Worm (Caenorhabditis elegans): ENCODE results near the gene ufl-1.
A peak's percentile ranks its signal among the peaks of the same experiment; 100 is the strongest.

The ufl-1 gene

DNA sequence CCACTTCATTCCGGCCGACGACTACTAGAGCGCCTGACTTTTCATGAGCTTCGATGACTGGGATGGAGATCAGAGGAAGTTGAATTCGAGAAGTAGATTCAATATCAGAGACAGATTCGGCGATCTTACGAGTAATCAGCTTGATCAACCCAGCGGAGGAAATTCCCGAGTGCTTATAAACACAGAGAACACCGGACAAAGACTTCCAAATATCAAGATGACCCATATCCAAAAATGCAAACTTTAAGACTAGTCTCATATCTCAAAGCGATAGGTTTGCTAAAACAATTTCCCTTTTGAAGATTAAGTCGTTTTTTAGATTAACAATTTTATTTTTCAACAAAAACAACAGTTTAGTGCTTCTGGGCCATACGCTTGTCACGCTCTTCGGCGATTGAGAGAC is 46.7 kb upstream of the ufl-1 start, which contains the start of gene Y43B11AR.3 (continued):
- peak; percentile 86 for TF ChIP-seq Y79H2A.3 (GFP tag; conservative IDR thresholded peaks at IDR 0.05)
- TF ChIP-seq attf-3 (GFP tag; conservative IDR thresholded peaks at IDR 0.05) = no peak
- TF ChIP-seq xnd-1 (tag; optimal IDR thresholded peaks at IDR 0.05) = peak; percentile 50
- no peak for TF ChIP-seq ztf-26 (tag; optimal IDR thresholded peaks at IDR 0.05)
- no peak for TF ChIP-seq nfya-1 (tag; optimal IDR thresholded peaks at IDR 0.05; ENCODE audit: borderline replicate concordance, insufficient read depth)
- TF ChIP-seq K12H6.12 (tag; optimal IDR thresholded peaks at IDR 0.05) = no peak
- peak; percentile 74 for TF ChIP-seq snpc-1.3 (tag; optimal IDR thresholded peaks at IDR 0.05; ENCODE audit: insufficient read depth)
- peak; percentile 46 for TF ChIP-seq efl-1 (GFP tag; optimal IDR thresholded peaks at IDR 0.05)
- peak; percentile 9 for TF ChIP-seq him-1 (tag; optimal IDR thresholded peaks at IDR 0.05)
- TF ChIP-seq mcd-1 (GFP tag; IDR thresholded peaks at IDR 0.05) = peak; percentile 68
- TF ChIP-seq Y67H2A.10 (GFP tag; conservative IDR thresholded peaks at IDR 0.05) = no peak
- TF ChIP-seq C06A6.2 (GFP tag; conservative IDR thresholded peaks at IDR 0.05) = no peak
- no peak for TF ChIP-seq ccch-3 (GFP tag; optimal IDR thresholded peaks at IDR 0.05)
- no peak for TF ChIP-seq F55B11.4 (tag; optimal IDR thresholded peaks at IDR 0.05; ENCODE audit: borderline replicate concordance, insufficient read depth)
- no peak for TF ChIP-seq T07F8.4 (tag; optimal IDR thresholded peaks at IDR 0.05)
- TF ChIP-seq B0261.1 (tag; optimal IDR thresholded peaks at IDR 0.05) = peak; percentile 25
- TF ChIP-seq aptf-3 (GFP tag; IDR thresholded peaks at IDR 0.05) = no peak; the same call in 1 of the 2 replicates
- TF ChIP-seq lsl-1 (GFP tag; optimal IDR thresholded peaks at IDR 0.05) = peak; percentile 70
- peak; percentile 74; the same call in 1 of the 2 replicates for TF ChIP-seq ztf-25 (GFP tag; IDR thresholded peaks at IDR 0.05)
- TF ChIP-seq Y53F4B.3 (GFP tag; IDR thresholded peaks at IDR 0.05) = no peak
- no peak for TF ChIP-seq sdz-38 (tag; optimal IDR thresholded peaks at IDR 0.05)
- no peak for TF ChIP-seq ZK185.1 (tag; optimal IDR thresholded peaks at IDR 0.05; ENCODE audit: poor library complexity, severe bottlenecking)
- TF ChIP-seq sptf-2 (GFP tag; optimal IDR thresholded peaks at IDR 0.05) = peak; percentile 46
- TF ChIP-seq B0336.3 (GFP tag; IDR thresholded peaks at IDR 0.05) = peak; percentile 96
- no peak for TF ChIP-seq F22D6.2 (tag; optimal IDR thresholded peaks at IDR 0.05)
- no peak for TF ChIP-seq nhr-179 (tag; optimal IDR thresholded peaks at IDR 0.05)
- peak in 1 of 2 experiments; percentile 75 for TF ChIP-seq rec-8 (tag; optimal IDR thresholded peaks at IDR 0.05)
- no peak for TF ChIP-seq nhr-80 (tag; optimal IDR thresholded peaks at IDR 0.05)
- TF ChIP-seq hlh-12 (tag; optimal IDR thresholded peaks at IDR 0.05) = no peak
- TF ChIP-seq hlh-26 (GFP tag; conservative IDR thresholded peaks at IDR 0.05) = no peak
- no peak for TF ChIP-seq zfh-2 (GFP tag; conservative IDR thresholded peaks at IDR 0.05)
- peak; percentile 72 for TF ChIP-seq snpc-4 (GFP tag; optimal IDR thresholded peaks at IDR 0.05)
- peak; percentile 36 to 87 (median 72) for TF ChIP-seq snpc-4 (tag; optimal IDR thresholded peaks at IDR 0.05)
- TF ChIP-seq attf-6 (GFP tag; IDR thresholded peaks at IDR 0.05) = peak; percentile 93
- no peak for TF ChIP-seq F10E7.11 (tag; optimal IDR thresholded peaks at IDR 0.05)
- peak; percentile 98 for TF ChIP-seq hrde-1 (tag; optimal IDR thresholded peaks at IDR 0.05; ENCODE audit: borderline replicate concordance)
- TF ChIP-seq unc-62 (GFP tag; optimal IDR thresholded peaks at IDR 0.05) = no peak
- peak; percentile 88 for TF ChIP-seq hsf-1 (GFP tag; IDR thresholded peaks at IDR 0.05)
- no peak for TF ChIP-seq K11D2.4 (GFP tag; IDR thresholded peaks at IDR 0.05)
- no peak for TF ChIP-seq aptf-2 (GFP tag; conservative IDR thresholded peaks at IDR 0.05)
- no peak for TF ChIP-seq tbx-9 (tag; optimal IDR thresholded peaks at IDR 0.05; ENCODE audit: borderline replicate concordance)
- TF ChIP-seq gei-17 (GFP tag; optimal IDR thresholded peaks at IDR 0.05) = no peak
- no peak for TF ChIP-seq bed-1 (GFP tag; IDR thresholded peaks at IDR 0.05)
- peak; percentile 89 for TF ChIP-seq nfyb-1 (GFP tag; IDR thresholded peaks at IDR 0.05)
- TF ChIP-seq egl-44 (GFP tag; IDR thresholded peaks at IDR 0.05) = peak; percentile 68; the same call in 1 of the 2 replicates
- TF ChIP-seq mxl-1 (tag; optimal IDR thresholded peaks at IDR 0.05) = peak; percentile 61
- no peak for TF ChIP-seq cebp-1 (GFP tag; IDR thresholded peaks at IDR 0.05)
- TF ChIP-seq cebp-1 (tag; optimal IDR thresholded peaks at IDR 0.05) = peak; percentile 73
- TF ChIP-seq Y56A3A.18 (GFP tag; IDR thresholded peaks at IDR 0.05) = no peak; the same call in none of the 2 replicates

Data from whole organism, young adult.